Worm (Caenorhabditis elegans) whole organism, L1 larva: ENCODE data around the gene C17F4.11.

Experiments
- C16A3.4 ChIP-seq: fragments of 150-350 bp; optimal IDR thresholded peaks from 2 replicates; lab custom pipeline; 2014; ENCODE audit warnings: missing biosample characterization, missing genetic modification characterization
- C34B4.2 ChIP-seq: sonication (generic microtip); optimal IDR thresholded peaks from 2 replicates; lab custom pipeline; 2017; ENCODE audit warnings: mild to moderate bottlenecking, missing genetic modification characterization, missing compliant biosample characterization
- blmp-1 ChIP-seq: fragments of 150-350 bp; optimal IDR thresholded peaks from 2 replicates; lab custom pipeline; 2014; ENCODE audit warnings: missing biosample characterization, missing genetic modification characterization
- ceh-63 ChIP-seq: fragments of 200-800 bp; sonication (Bioruptor generic); optimal IDR thresholded peaks from 2 replicates; lab custom pipeline; 2018; ENCODE audit warnings: mild to moderate bottlenecking, missing genetic modification characterization, missing compliant biosample characterization
- ceh-8 ChIP-seq: fragments of 200-800 bp; sonication (Bioruptor generic); optimal IDR thresholded peaks from 2 replicates; lab custom pipeline; 2018; ENCODE audit warnings: mild to moderate bottlenecking, missing genetic modification characterization, moderate library complexity, missing compliant biosample characterization
- dsc-1 ChIP-seq: sonication (generic microtip); optimal IDR thresholded peaks from 2 replicates; lab custom pipeline; 2016; ENCODE audit warnings: mild to moderate bottlenecking, missing genetic modification characterization, missing compliant biosample characterization
- elt-2 ChIP-seq: sonication (generic microtip); optimal IDR thresholded peaks from 2 replicates; lab custom pipeline; 2016; ENCODE audit warnings: missing genetic modification characterization, mild to moderate bottlenecking, inconsistent platforms, missing compliant biosample characterization, missing genetic modification reagents
- elt-3 ChIP-seq, 6 experiments: fragments of 150-350 bp in 1 of 6; sonication (generic microtip); optimal IDR thresholded peaks; 2 replicates each; lab custom pipeline; 2017 to 2018; ENCODE audit warnings: missing biosample characterization in 6 of 6, missing genetic modification characterization in 6 of 6, inconsistent platforms in 1 of 6
- fkh-4 ChIP-seq: sonication (generic microtip); optimal IDR thresholded peaks from 2 replicates; lab custom pipeline; 2016; ENCODE audit warnings: missing compliant biosample characterization, missing genetic modification characterization, borderline replicate concordance
- hlh-4 ChIP-seq: sonication (generic microtip); optimal IDR thresholded peaks from 2 replicates; lab custom pipeline; 2016; ENCODE audit warnings: mild to moderate bottlenecking, missing genetic modification characterization, missing compliant biosample characterization
- jun-1 ChIP-seq: fragments of 150-350 bp; optimal IDR thresholded peaks from 2 replicates; lab custom pipeline; 2014; ENCODE audit warnings: missing biosample characterization, missing genetic modification reagents, missing genetic modification characterization
- lin-13 ChIP-seq: fragments of 150-350 bp; optimal IDR thresholded peaks from 2 replicates; lab custom pipeline; 2014; ENCODE audit warnings: missing biosample characterization, missing genetic modification reagents, missing genetic modification characterization
- lin-35 ChIP-seq, 2 experiments: fragments of 150-350 bp; optimal IDR thresholded peaks; 2 replicates each; lab custom pipeline; 2014; ENCODE audit warnings: missing biosample characterization in 2 of 2, missing genetic modification characterization in 2 of 2, missing genetic modification reagents in 2 of 2
- lir-3 ChIP-seq: sonication (generic microtip); optimal IDR thresholded peaks from 2 replicates; lab custom pipeline; 2016; ENCODE audit warnings: mild to moderate bottlenecking, missing genetic modification characterization, moderate library complexity, missing compliant biosample characterization; ENCODE audit not compliant: poor library complexity
- mep-1 ChIP-seq: fragments of 150-350 bp; optimal IDR thresholded peaks from 2 replicates; lab custom pipeline; 2014; ENCODE audit warnings: missing biosample characterization, missing genetic modification characterization
- nhr-11 ChIP-seq: fragments of 150-350 bp; optimal IDR thresholded peaks from 2 replicates; lab custom pipeline; 2014; ENCODE audit warnings: missing biosample characterization, missing genetic modification characterization
- nhr-12 ChIP-seq: sonication (generic microtip); optimal IDR thresholded peaks from 2 replicates; lab custom pipeline; 2017; ENCODE audit warnings: missing biosample characterization, missing genetic modification characterization
- nhr-19 ChIP-seq: fragments of 200-800 bp; sonication (Bioruptor generic); conservative IDR thresholded peaks from 2 replicates; pipeline ENCODE4 v1.3.6; 2022; ENCODE audit warnings: missing genetic modification characterization, missing compliant biosample characterization
- nhr-237 ChIP-seq: fragments of 150-350 bp; optimal IDR thresholded peaks from 2 replicates; lab custom pipeline; 2014; ENCODE audit warnings: missing biosample characterization, missing genetic modification characterization
- nhr-47 ChIP-seq: sonication (generic microtip); optimal IDR thresholded peaks from 2 replicates; lab custom pipeline; 2016; ENCODE audit warnings: mild to moderate bottlenecking, missing genetic modification characterization, moderate library complexity, missing compliant biosample characterization
- nhr-77 ChIP-seq: fragments of 150-350 bp; optimal IDR thresholded peaks from 2 replicates; lab custom pipeline; 2014; ENCODE audit warnings: missing biosample characterization, missing genetic modification characterization
- nhr-90 ChIP-seq: sonication (generic microtip); optimal IDR thresholded peaks from 2 replicates; lab custom pipeline; 2016; ENCODE audit warnings: mild to moderate bottlenecking, missing genetic modification characterization, missing compliant biosample characterization; ENCODE audit not compliant: poor library complexity
- pax-3 ChIP-seq: fragments of 200-800 bp; sonication (Bioruptor generic); optimal IDR thresholded peaks from 2 replicates; lab custom pipeline; 2018; ENCODE audit warnings: mild to moderate bottlenecking, missing genetic modification characterization, moderate library complexity, missing compliant biosample characterization
- pqm-1 ChIP-seq: sonication (generic microtip); optimal IDR thresholded peaks from 3 replicates; lab custom pipeline; 2017; ENCODE audit warnings: missing biosample characterization, missing genetic modification characterization
- rnt-1 ChIP-seq: sonication (generic microtip); optimal IDR thresholded peaks from 2 replicates; lab custom pipeline; 2016; ENCODE audit warnings: mild to moderate bottlenecking, missing genetic modification characterization, moderate library complexity, missing compliant biosample characterization
- snu-23 ChIP-seq: sonication (generic microtip); optimal IDR thresholded peaks from 2 replicates; lab custom pipeline; 2016; ENCODE audit warnings: missing genetic modification characterization, missing compliant biosample characterization
- sox-4 ChIP-seq: sonication (generic microtip); optimal IDR thresholded peaks from 2 replicates; lab custom pipeline; 2016; ENCODE audit warnings: missing genetic modification characterization, missing compliant biosample characterization
- sup-37 ChIP-seq: fragments of 200-800 bp; sonication (Bioruptor generic); optimal IDR thresholded peaks from 2 replicates; lab custom pipeline; 2018; ENCODE audit warnings: mild to moderate bottlenecking, missing genetic modification characterization, missing compliant biosample characterization
- tlp-1 ChIP-seq: fragments of 150-350 bp; optimal IDR thresholded peaks from 2 replicates; lab custom pipeline; 2014; ENCODE audit warnings: missing biosample characterization, missing genetic modification characterization
- unc-62 ChIP-seq: fragments of 150-350 bp; optimal IDR thresholded peaks from 2 replicates; lab custom pipeline; 2014; ENCODE audit warnings: missing biosample characterization, missing genetic modification reagents, missing genetic modification characterization
- vab-15 ChIP-seq: sonication (generic microtip); optimal IDR thresholded peaks from 2 replicates; lab custom pipeline; 2017; ENCODE audit warnings: missing genotype, mild to moderate bottlenecking, missing genetic modification characterization, missing compliant biosample characterization
- xbp-1 ChIP-seq: sonication (generic microtip); optimal IDR thresholded peaks from 2 replicates; lab custom pipeline; 2016; ENCODE audit warnings: missing genetic modification characterization, missing compliant biosample characterization
- ztf-11 ChIP-seq, 2 experiments: sonication (generic microtip); optimal IDR thresholded peaks; 2 replicates each; lab custom pipeline; 2016 to 2017; ENCODE audit warnings: missing genetic modification characterization in 2 of 2, missing biosample characterization in 1 of 2, missing compliant biosample characterization in 1 of 2

Gene C17F4.11

ce11 chrII:3240207-3240606 lies 2.9 kb downstream of the C17F4.11 start, which contains the start of gene C17F4.3:
Gene C17F4.3, plus strand, starts transcription at chrII:3240507.
- TF ChIP-seq hlh-4 (no peak), C34B4.2 (tag; lab: Kevin White, UChicago) (no peak), blmp-1 (tag; lab: Kevin White, UChicago) (peak; percentile 87), rnt-1 (tag; lab: Kevin White, UChicago) (no peak), fkh-4 (tag; lab: Kevin White, UChicago) (no peak)

ce11 chrII:3241842-3242241 lies 4.6 kb downstream of the C17F4.11 start:
- TF ChIP-seq elt-3 (tag; optimal IDR thresholded peaks at IDR 0.05; lab: Kevin White, UChicago), result peak in 2 of 6 experiments; percentile 50 to 77
- peak; percentile 99 for TF ChIP-seq blmp-1 (tag; lab: Kevin White, UChicago)
- no peak for TF ChIP-seq tlp-1 (tag; lab: Kevin White, UChicago)
- TF ChIP-seq snu-23 (GFP tag; lab: Kevin White, UChicago), result no peak

ce11 chrII:3244070-3244469 lies 6.8 kb downstream of the C17F4.11 start, which contains the start of gene C17F4.12:
Gene C17F4.12, minus strand, starts transcription at chrII:3244170.
- TF ChIP-seq elt-3 (tag; optimal IDR thresholded peaks at IDR 0.05; lab: Kevin White, UChicago) (peak in 1 of 6 experiments; percentile 9), nhr-237 (tag; lab: Kevin White, UChicago) (no peak), blmp-1 (tag; lab: Kevin White, UChicago) (peak; percentile 85), pax-3 (tag; lab: Kevin White, UChicago) (no peak), ceh-8 (GFP tag; lab: Kevin White, UChicago) (no peak)
- TF ChIP-seq, all 84 proteins: peak for 2

ce11 chrII:3244758-3245157 lies 7.5 kb downstream of the C17F4.11 start:
- TF ChIP-seq nhr-12 (no peak), lin-13 (no peak), vab-15 (tag; lab: Kevin White, UChicago) (no peak)
- TF ChIP-seq, all 84 proteins: peak for 0

- TF ChIP-seq sox-4, result no peak
- TF ChIP-seq pqm-1 (tag; lab: Kevin White, UChicago), result peak; percentile 62
- TF ChIP-seq lin-35 (GFP tag; optimal IDR thresholded peaks at IDR 0.05; lab: Kevin White, UChicago), result peak in 1 of 2 experiments; percentile 34
- TF ChIP-seq rnt-1 (tag; lab: Kevin White, UChicago), result no peak
- peak; percentile 98 for TF ChIP-seq elt-2 (tag; lab: Kevin White, UChicago)
- peak; percentile 38 for TF ChIP-seq jun-1
- TF ChIP-seq nhr-90 (tag; lab: Kevin White, UChicago), result peak; percentile 37
- peak; percentile 69 for TF ChIP-seq tlp-1 (tag; lab: Kevin White, UChicago)
- no peak for TF ChIP-seq fkh-4 (tag; lab: Kevin White, UChicago)
- TF ChIP-seq, all 84 proteins: peak for 6
These were observed 8.6 kb downstream of the C17F4.11 start, which contains the start of gene C17F4.7 for ce11 chrII:3245836-3246235. Gene C17F4.7, minus strand, starts transcription at chrII:3246015.

- TF ChIP-seq unc-62 (no peak), nhr-77 (tag; lab: Kevin White, UChicago) (no peak), nhr-237 (tag; lab: Kevin White, UChicago) (no peak), C16A3.4 (tag; lab: Kevin White, UChicago) (no peak), nhr-19 (GFP tag; lab: Robert Waterston, UW) (no peak), sup-37 (GFP tag; lab: Kevin White, UChicago) (no peak), ceh-8 (GFP tag; lab: Kevin White, UChicago) (no peak), fkh-4 (tag; lab: Kevin White, UChicago) (no peak), ceh-63 (GFP tag; lab: Kevin White, UChicago) (no peak), mep-1 (no peak), tlp-1 (tag; lab: Kevin White, UChicago) (no peak), lir-3 (tag; lab: Kevin White, UChicago) (no peak), blmp-1 (tag; lab: Kevin White, UChicago) (no peak), ztf-11 (tag; optimal IDR thresholded peaks at IDR 0.05; lab: Kevin White, UChicago) (no peak), nhr-47 (tag; lab: Kevin White, UChicago) (no peak), nhr-11 (tag; lab: Kevin White, UChicago) (no peak), xbp-1 (no peak), dsc-1 (tag; lab: Kevin White, UChicago) (no peak)
These were observed 10.3 kb downstream of the C17F4.11 start for ce11 chrII:3247556-3247955.
